Fruit fly (Drosophila melanogaster): ENCODE measurements around the gene CG11076.

The CG11076 gene

DNA sequence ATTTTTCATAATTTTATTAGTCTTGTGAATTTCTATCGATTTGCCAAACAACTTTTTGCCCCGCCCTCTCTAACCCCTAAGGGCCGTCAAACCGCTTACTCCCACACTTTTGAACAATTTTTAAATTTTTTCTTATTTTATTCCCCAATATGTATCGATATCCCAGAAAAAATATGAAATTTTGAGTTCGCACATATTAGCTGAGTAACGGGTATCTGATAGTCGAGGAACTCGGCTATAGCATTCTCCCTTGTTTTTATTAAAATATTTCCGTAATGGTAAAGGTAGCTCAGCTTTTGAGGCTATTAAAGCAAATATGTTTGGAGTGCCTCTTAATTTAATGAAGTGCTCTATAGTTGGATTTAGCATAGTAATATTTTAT lies 51.1 kb downstream of the CG11076 start:
- TF ChIP-seq gt (GFP tag; IDR thresholded peaks at IDR 0.05), result no peak
- TF ChIP-seq mirr (GFP tag; optimal IDR thresholded peaks at IDR 0.05), result no peak
- peak; percentile 54; the same call in 1 of the 3 replicates for TF ChIP-seq Opbp (GFP tag; IDR thresholded peaks at IDR 0.05; ENCODE audit: partially characterized antibody)
- TF ChIP-seq Bteb2 (GFP tag; optimal IDR thresholded peaks at IDR 0.05), result no peak
- TF ChIP-seq Awh (GFP tag; IDR thresholded peaks at IDR 0.05), result no peak
- TF ChIP-seq fd64A (GFP tag; optimal IDR thresholded peaks at IDR 0.05), result no peak
- peak; percentile 59; the same call in 2 of the 3 replicates for TF ChIP-seq mld (GFP tag; IDR thresholded peaks at IDR 0.05; ENCODE audit: partially characterized antibody)
- TF ChIP-seq CG14050 (GFP tag; IDR thresholded peaks at IDR 0.05), result no peak
- TF ChIP-seq sens (GFP tag), result peak; percentile 52
- TF ChIP-seq Xbp1 (GFP tag; optimal IDR thresholded peaks at IDR 0.05), result no peak
- TF ChIP-seq CG17361 (GFP tag; IDR thresholded peaks at IDR 0.05), result no peak
- peak; percentile 43; the same call in 1 of the 3 replicates for TF ChIP-seq vnd (GFP tag; IDR thresholded peaks at IDR 0.05; ENCODE audit: partially characterized antibody)
- TF ChIP-seq CG7556 (GFP tag; optimal IDR thresholded peaks at IDR 0.05), result peak; percentile 13
- TF ChIP-seq CG7357 (GFP tag; IDR thresholded peaks at IDR 0.05), result no peak
- no peak for TF ChIP-seq CG30020 (tag; optimal IDR thresholded peaks at IDR 0.05)
- no peak for TF ChIP-seq CG3847 (GFP tag; IDR thresholded peaks at IDR 0.05)
- no peak for TF ChIP-seq Fer2 (tag; optimal IDR thresholded peaks at IDR 0.05)
- no peak for TF ChIP-seq ham (GFP tag; IDR thresholded peaks at IDR 0.05)
- peak; percentile 45; the same call in 1 of the 2 replicates for TF ChIP-seq Scr (GFP tag; IDR thresholded peaks at IDR 0.05; ENCODE audit: partially characterized antibody)
- peak; percentile 76 for TF ChIP-seq CG16813 (GFP tag; IDR thresholded peaks at IDR 0.05; ENCODE audit: partially characterized antibody)
- no peak for TF ChIP-seq CG31365 (tag; optimal IDR thresholded peaks at IDR 0.05)
- no peak for TF ChIP-seq Doc3 (GFP tag; IDR thresholded peaks at IDR 0.05; ENCODE audit: partially characterized antibody)
- no peak for TF ChIP-seq CG8388 (GFP tag; optimal IDR thresholded peaks at IDR 0.05)
- no peak for TF ChIP-seq CG10366 (GFP tag; IDR thresholded peaks at IDR 0.05)
- peak; percentile 3 for TF ChIP-seq CG12391 (tag; optimal IDR thresholded peaks at IDR 0.05)
- peak; percentile 76 for TF ChIP-seq HLH4C (GFP tag; IDR thresholded peaks at IDR 0.05; ENCODE audit: partially characterized antibody)
- 0 out of 3 replicates have a peak, but pooled peaks have one; percentile 43 for TF ChIP-seq CG6791 (GFP tag; IDR thresholded peaks at IDR 0.05; ENCODE audit: partially characterized antibody)
- TF ChIP-seq Hmr (GFP tag; optimal IDR thresholded peaks at IDR 0.05), result no peak
- peak; percentile 72; the same call in 1 of the 3 replicates for TF ChIP-seq hb (GFP tag; IDR thresholded peaks at IDR 0.05; ENCODE audit: partially characterized antibody)
- no peak for TF ChIP-seq CG10209 (GFP tag; optimal IDR thresholded peaks at IDR 0.05)
- no peak for TF ChIP-seq pzg (GFP tag; optimal IDR thresholded peaks at IDR 0.05)
- no peak for TF ChIP-seq Vsx1 (GFP tag; optimal IDR thresholded peaks at IDR 0.05)
- TF ChIP-seq btn (GFP tag; optimal IDR thresholded peaks at IDR 0.05), result no peak
- TF ChIP-seq CTCF (GFP tag; optimal IDR thresholded peaks at IDR 0.05), result no peak
- peak; percentile 54; the same call in 1 of the 2 replicates for TF ChIP-seq tna (GFP tag; IDR thresholded peaks at IDR 0.05; ENCODE audit: partially characterized antibody)
- peak; percentile 59; the same call in 1 of the 2 replicates for TF ChIP-seq nerfin-2 (GFP tag; IDR thresholded peaks at IDR 0.05; ENCODE audit: partially characterized antibody)
- TF ChIP-seq CkIIα-i1 (GFP tag; IDR thresholded peaks at IDR 0.05), result no peak
- TF ChIP-seq Dll (GFP tag; IDR thresholded peaks at IDR 0.05; ENCODE audit: partially characterized antibody), result peak; percentile 48; the same call in 1 of the 4 replicates
- TF ChIP-seq NC2α (GFP tag; optimal IDR thresholded peaks at IDR 0.05), result no peak
- peak; percentile 76 for TF ChIP-seq CG14860 (GFP tag; IDR thresholded peaks at IDR 0.05; ENCODE audit: partially characterized antibody)
- peak; percentile 35; the same call in 1 of the 2 replicates for TF ChIP-seq inv (GFP tag; IDR thresholded peaks at IDR 0.05; ENCODE audit: partially characterized antibody)
- no peak for TF ChIP-seq CG12104 (GFP tag; optimal IDR thresholded peaks at IDR 0.05)
- no peak for TF ChIP-seq CG15601 (tag; optimal IDR thresholded peaks at IDR 0.05)
- TF ChIP-seq CG7963 (GFP tag; IDR thresholded peaks at IDR 0.05; ENCODE audit: partially characterized antibody), result peak; percentile 68
- no peak for TF ChIP-seq disco-r (GFP tag; optimal IDR thresholded peaks at IDR 0.05)

Measured in whole organism, embryonic.